Worm (Caenorhabditis elegans) whole organism, mixed stage, embryonic: ENCODE results near the gene fis-2.

Experiments used
- elt-3 ChIP-seq: fragments of 150-350 bp; optimal IDR thresholded peaks from 2 replicates; lab custom pipeline; 2014; ENCODE audit warnings: missing biosample characterization, missing genetic modification characterization
- ham-2 ChIP-seq: fragments of 200-800 bp; sonication (Bioruptor generic); optimal IDR thresholded peaks from 2 replicates; lab custom pipeline; 2018; ENCODE audit warnings: mild to moderate bottlenecking, missing genetic modification characterization, missing compliant biosample characterization
- lin-13 ChIP-seq: fragments of 150-350 bp; optimal IDR thresholded peaks from 2 replicates; lab custom pipeline; 2014; ENCODE audit warnings: missing biosample characterization, missing genetic modification characterization
- lin-32 ChIP-seq: fragments of 200-800 bp; sonication (Bioruptor generic); optimal IDR thresholded peaks from 2 replicates; lab custom pipeline; 2018; ENCODE audit warnings: mild to moderate bottlenecking, missing genetic modification characterization, missing compliant biosample characterization
- lsy-2 ChIP-seq: fragments of 150-350 bp; optimal IDR thresholded peaks from 2 replicates; lab custom pipeline; 2014; ENCODE audit warnings: missing biosample characterization, missing genetic modification characterization
- mep-1 ChIP-seq: fragments of 150-350 bp; optimal IDR thresholded peaks from 2 replicates; lab custom pipeline; 2017; ENCODE audit warnings: missing biosample characterization, missing genetic modification reagents, missing genetic modification characterization, inconsistent platforms
- nhr-12 ChIP-seq: fragments of 150-350 bp; optimal IDR thresholded peaks from 2 replicates; lab custom pipeline; 2014; ENCODE audit warnings: missing biosample characterization, missing genetic modification characterization
- nhr-2 ChIP-seq: fragments of 150-350 bp; optimal IDR thresholded peaks from 2 replicates; lab custom pipeline; 2014; ENCODE audit warnings: missing biosample characterization, missing genetic modification characterization
- nhr-28 ChIP-seq: fragments of 150-350 bp; optimal IDR thresholded peaks from 2 replicates; lab custom pipeline; 2014; ENCODE audit warnings: missing biosample characterization, missing genetic modification characterization
- nhr-76 ChIP-seq: sonication (generic microtip); optimal IDR thresholded peaks from 2 replicates; lab custom pipeline; 2017; ENCODE audit warnings: missing biosample characterization, missing genetic modification characterization
- snpc-4 ChIP-seq: fragments of 150-350 bp; optimal IDR thresholded peaks from 2 replicates; lab custom pipeline; 2014; ENCODE audit warnings: missing biosample characterization, missing genetic modification characterization
- unc-62 ChIP-seq: fragments of 150-350 bp; optimal IDR thresholded peaks from 2 replicates; lab custom pipeline; 2014; ENCODE audit warnings: missing biosample characterization, missing genetic modification reagents, missing genetic modification characterization
- ztf-11 ChIP-seq: fragments of 150-350 bp; optimal IDR thresholded peaks from 2 replicates; lab custom pipeline; 2014; ENCODE audit warnings: missing biosample characterization, missing genetic modification characterization

ce11 chrX:8302803-8303202 is 17.8 kb upstream of the fis-2 start:
- TF ChIP-seq mep-1 (tag; lab: Kevin White, UChicago) (no peak), nhr-28 (tag; lab: Kevin White, UChicago) (no peak), snpc-4 (tag; lab: Kevin White, UChicago) (no peak), lin-32 (GFP tag; lab: Kevin White, UChicago) (no peak), nhr-2 (tag; lab: Kevin White, UChicago) (no peak), nhr-76 (tag; lab: Kevin White, UChicago) (no peak), elt-3 (no peak), nhr-12 (no peak), ztf-11 (no peak), unc-62 (no peak), ham-2 (GFP tag; lab: Kevin White, UChicago) (no peak), lsy-2 (tag; lab: Kevin White, UChicago) (no peak), lin-13 (tag; lab: Kevin White, UChicago) (no peak)
